Fruit fly (Drosophila melanogaster) whole organism, embryonic: ENCODE results near the gene CG34281.

ENCODE experiments used
- BEAF-32 ChIP-seq: fragments of 200-800 bp; sonication (Bioruptor generic); optimal IDR thresholded peaks from 3 replicates; lab custom pipeline; 2017; ENCODE audit warnings: missing biosample characterization, missing genetic modification characterization, mild to moderate bottlenecking, moderate library complexity, missing genetic modification reagents
- Bdp1 ChIP-seq: fragments of 200-800 bp; sonication (Bioruptor generic); optimal IDR thresholded peaks from 3 replicates; lab custom pipeline; 2016; ENCODE audit warnings: missing biosample characterization, missing genetic modification characterization
- Bgb ChIP-seq: fragments of 200-800 bp; sonication (Bioruptor generic); IDR thresholded peaks from 2 replicates; pipeline ENCODE4 v1.3.6; 2022; ENCODE audit warnings: missing biosample characterization, missing genetic modification characterization; ENCODE audit not compliant: partially characterized antibody
- CG10543 ChIP-seq: fragments of 200-800 bp; sonication (Bioruptor generic); optimal IDR thresholded peaks from 3 replicates; lab custom pipeline; 2017; ENCODE audit warnings: missing biosample characterization, mild to moderate bottlenecking, missing genetic modification characterization, moderate library complexity
- CG12236 ChIP-seq: fragments of 200-800 bp; sonication (Bioruptor generic); optimal IDR thresholded peaks from 2 replicates; lab custom pipeline; 2016; ENCODE audit warnings: missing biosample characterization, missing genetic modification characterization
- CG1529 ChIP-seq: fragments of 200-800 bp; sonication (Bioruptor generic); optimal IDR thresholded peaks from 3 replicates; lab custom pipeline; 2018; ENCODE audit warnings: missing biosample characterization, missing genetic modification characterization
- CG15514 ChIP-seq: fragments of 200-800 bp; sonication (Bioruptor generic); optimal IDR thresholded peaks from 3 replicates; lab custom pipeline; 2017; ENCODE audit warnings: missing biosample characterization, missing genetic modification characterization, mild to moderate bottlenecking, moderate library complexity, missing genetic modification reagents
- CG1603 ChIP-seq: fragments of 200-800 bp; sonication (Bioruptor generic); optimal IDR thresholded peaks from 2 replicates; lab custom pipeline; 2019; ENCODE audit warnings: missing biosample characterization, mild to moderate bottlenecking, missing genetic modification characterization, moderate library complexity
- CG18011 ChIP-seq: fragments of 200-800 bp; sonication (Bioruptor generic); optimal IDR thresholded peaks from 2 replicates; lab custom pipeline; 2017; ENCODE audit warnings: missing biosample characterization, missing genetic modification characterization, mild to moderate bottlenecking, moderate library complexity, missing genotype
- CG2199 ChIP-seq: fragments of 200-800 bp; sonication (Bioruptor generic); IDR thresholded peaks from 3 replicates; pipeline ENCODE4 v1.3.6; 2022; ENCODE audit warnings: missing biosample characterization, missing genetic modification characterization
- CG30403 ChIP-seq: fragments of 200-800 bp; sonication (Bioruptor generic); optimal IDR thresholded peaks from 3 replicates; lab custom pipeline; 2016; ENCODE audit warnings: missing biosample characterization, missing genetic modification characterization
- CG34224 ChIP-seq: fragments of 200-800 bp; sonication (Bioruptor generic); IDR thresholded peaks from 3 replicates; pipeline ENCODE4 v1.3.6; 2022; ENCODE audit warnings: missing biosample characterization, missing genetic modification characterization; ENCODE audit not compliant: partially characterized antibody
- CG34376 ChIP-seq: fragments of 200-800 bp; sonication (Bioruptor generic); optimal IDR thresholded peaks from 2 replicates; lab custom pipeline; 2018; ENCODE audit warnings: missing biosample characterization, mild to moderate bottlenecking, missing genetic modification characterization
- CG3838 ChIP-seq: fragments of 200-800 bp; sonication (Bioruptor generic); optimal IDR thresholded peaks from 3 replicates; lab custom pipeline; 2016; ENCODE audit warnings: missing biosample characterization, missing genetic modification characterization
- CG6689 ChIP-seq: fragments of 200-800 bp; sonication (Bioruptor generic); IDR thresholded peaks from 2 replicates; pipeline ENCODE4 v1.3.6; 2022; ENCODE audit warnings: missing biosample characterization, missing genetic modification characterization
- CG6791 ChIP-seq: fragments of 200-800 bp; sonication (Bioruptor generic); IDR thresholded peaks from 3 replicates; pipeline ENCODE4 v1.3.6; 2022; ENCODE audit warnings: missing biosample characterization, missing genetic modification characterization; ENCODE audit not compliant: partially characterized antibody
- CG6854 ChIP-seq: fragments of 200-800 bp; sonication (Bioruptor generic); optimal IDR thresholded peaks from 3 replicates; lab custom pipeline; 2017; ENCODE audit warnings: missing biosample characterization, mild to moderate bottlenecking, missing genetic modification characterization
- CG7271 ChIP-seq: fragments of 200-800 bp; sonication (Bioruptor generic); optimal IDR thresholded peaks from 2 replicates; lab custom pipeline; 2018; ENCODE audit warnings: missing biosample characterization, mild to moderate bottlenecking, missing genetic modification characterization, moderate library complexity
- CG8924 ChIP-seq: fragments of 200-800 bp; optimal IDR thresholded peaks from 3 replicates; lab custom pipeline; 2019; ENCODE audit warnings: missing biosample characterization, mild to moderate bottlenecking, missing genetic modification characterization, moderate library complexity
- CG9437 ChIP-seq: fragments of 200-800 bp; sonication (Bioruptor generic); optimal IDR thresholded peaks from 2 replicates; lab custom pipeline; 2018; ENCODE audit warnings: missing biosample characterization, mild to moderate bottlenecking, missing genetic modification characterization
- CG9817 ChIP-seq: fragments of 200-800 bp; sonication (Bioruptor generic); optimal IDR thresholded peaks from 2 replicates; lab custom pipeline; 2018; ENCODE audit warnings: missing biosample characterization, mild to moderate bottlenecking, missing genetic modification characterization, moderate library complexity
- CTCF ChIP-seq: fragments of 200-800 bp; sonication (Bioruptor generic); optimal IDR thresholded peaks from 2 replicates; lab custom pipeline; 2017; ENCODE audit warnings: missing biosample characterization, mild to moderate bottlenecking, missing genetic modification characterization, moderate library complexity
- CrebB ChIP-seq: fragments of 200-800 bp; sonication (Bioruptor generic); optimal IDR thresholded peaks from 3 replicates; lab custom pipeline; 2018; ENCODE audit warnings: missing biosample characterization, mild to moderate bottlenecking, missing genetic modification characterization
- Fer1 ChIP-seq: fragments of 200-800 bp; sonication (Bioruptor generic); optimal IDR thresholded peaks from 2 replicates; lab custom pipeline; 2017; ENCODE audit warnings: missing biosample characterization, mild to moderate bottlenecking, missing genetic modification characterization
- Lhr ChIP-seq: fragments of 200-800 bp; sonication (Bioruptor generic); optimal IDR thresholded peaks from 3 replicates; lab custom pipeline; 2017; ENCODE audit warnings: mild to moderate bottlenecking, missing biosample characterization, missing genetic modification reagents, missing genetic modification characterization
- Meics ChIP-seq: fragments of 200-800 bp; sonication (Bioruptor generic); optimal IDR thresholded peaks from 2 replicates; lab custom pipeline; 2017; ENCODE audit warnings: missing biosample characterization, mild to moderate bottlenecking, missing genetic modification characterization
- Mes4 ChIP-seq: fragments of 200-800 bp; sonication (Bioruptor generic); optimal IDR thresholded peaks from 2 replicates; lab custom pipeline; 2016; ENCODE audit warnings: missing biosample characterization, missing genetic modification characterization
- Neu2 ChIP-seq: fragments of 200-800 bp; sonication (Bioruptor generic); optimal IDR thresholded peaks from 3 replicates; lab custom pipeline; 2016; ENCODE audit warnings: missing biosample characterization, missing genetic modification characterization, borderline replicate concordance
- PHDP ChIP-seq: fragments of 200-800 bp; sonication (Bioruptor generic); optimal IDR thresholded peaks from 3 replicates; lab custom pipeline; 2018; ENCODE audit warnings: missing biosample characterization, mild to moderate bottlenecking, missing genetic modification characterization, moderate library complexity
- TFAM ChIP-seq: fragments of 200-800 bp; sonication (Bioruptor generic); optimal IDR thresholded peaks from 2 replicates; lab custom pipeline; 2017; ENCODE audit warnings: missing biosample characterization, missing genetic modification characterization, inconsistent platforms
- Tbp ChIP-seq: fragments of >200 bp; optimal IDR thresholded peaks from 2 replicates; lab custom pipeline; 2018; ENCODE audit warnings: missing biosample characterization, missing genetic modification characterization
- Xrp1 ChIP-seq: fragments of 200-800 bp; sonication (Bioruptor generic); IDR thresholded peaks from 2 replicates; pipeline ENCODE4 v1.3.6; 2022; ENCODE audit warnings: missing biosample characterization, missing genetic modification characterization
- crp ChIP-seq, 2 experiments: fragments of 200-800 bp; sonication (Bioruptor generic); optimal IDR thresholded peaks; 2 replicates in 1 of 2; 3 replicates in 1 of 2; lab custom pipeline; 2017; ENCODE audit warnings: missing biosample characterization in 2 of 2, missing genetic modification characterization in 2 of 2, mild to moderate bottlenecking in 1 of 2, moderate library complexity in 1 of 2
- cwo ChIP-seq: fragments of 200-800 bp; sonication (Bioruptor generic); optimal IDR thresholded peaks from 3 replicates; lab custom pipeline; 2017; ENCODE audit warnings: missing biosample characterization, missing genetic modification characterization, mild to moderate bottlenecking, moderate library complexity, missing genetic modification reagents
- dmrt99B ChIP-seq: fragments of 200-800 bp; sonication (Bioruptor generic); optimal IDR thresholded peaks from 2 replicates; lab custom pipeline; 2018; ENCODE audit warnings: missing biosample characterization, mild to moderate bottlenecking, missing genetic modification characterization, moderate library complexity
- ems ChIP-seq: fragments of 200-800 bp; sonication (Bioruptor generic); optimal IDR thresholded peaks from 3 replicates; lab custom pipeline; 2016; ENCODE audit warnings: missing biosample characterization, missing genetic modification characterization
- eve ChIP-seq, 2 experiments: fragments of >200 bp; optimal IDR thresholded peaks; 2 replicates each; lab custom pipeline; 2017; ENCODE audit warnings: missing biosample characterization in 2 of 2, missing genetic modification characterization in 2 of 2
- exex ChIP-seq: fragments of 200-800 bp; sonication (Bioruptor generic); optimal IDR thresholded peaks from 4 replicates; lab custom pipeline; 2018; ENCODE audit warnings: missing biosample characterization, mild to moderate bottlenecking, missing genetic modification characterization, moderate library complexity
- grn ChIP-seq: fragments of 200-800 bp; sonication (Bioruptor generic); optimal IDR thresholded peaks from 3 replicates; lab custom pipeline; 2017; ENCODE audit warnings: missing biosample characterization, missing genetic modification characterization
- gsb-n ChIP-seq: fragments of 200-800 bp; sonication (Bioruptor generic); optimal IDR thresholded peaks from 3 replicates; lab custom pipeline; 2018; ENCODE audit warnings: missing biosample characterization, mild to moderate bottlenecking, missing genetic modification characterization
- hb ChIP-seq: fragments of 200-800 bp; sonication (Bioruptor generic); IDR thresholded peaks from 3 replicates; pipeline ENCODE4 v1.3.6; 2022; ENCODE audit warnings: missing biosample characterization, missing genetic modification characterization; ENCODE audit not compliant: partially characterized antibody
- hbn ChIP-seq: fragments of 200-800 bp; sonication (Bioruptor generic); IDR thresholded peaks from 2 replicates; pipeline ENCODE4 v1.3.6; 2022; ENCODE audit warnings: missing biosample characterization, missing genetic modification characterization; ENCODE audit not compliant: partially characterized antibody
- jing ChIP-seq: fragments of 200-800 bp; sonication (Bioruptor generic); optimal IDR thresholded peaks from 2 replicates; lab custom pipeline; 2018; ENCODE audit warnings: missing biosample characterization, mild to moderate bottlenecking, missing genetic modification characterization
- kah ChIP-seq: fragments of 200-800 bp; sonication (Bioruptor generic); optimal IDR thresholded peaks from 2 replicates; lab custom pipeline; 2018; ENCODE audit warnings: missing biosample characterization, mild to moderate bottlenecking, missing genetic modification characterization
- nau ChIP-seq: fragments of 200-800 bp; sonication (Bioruptor generic); optimal IDR thresholded peaks from 3 replicates; lab custom pipeline; 2017; ENCODE audit warnings: missing biosample characterization, mild to moderate bottlenecking, missing genetic modification characterization, missing genetic modification reagents
- onecut ChIP-seq: fragments of 200-800 bp; sonication (Bioruptor generic); IDR thresholded peaks from 2 replicates; pipeline ENCODE4 v1.3.6; 2022; ENCODE audit warnings: missing biosample characterization, missing genetic modification characterization
- sqz ChIP-seq: fragments of 200-800 bp; sonication (Bioruptor generic); optimal IDR thresholded peaks from 3 replicates; lab custom pipeline; 2018; ENCODE audit warnings: missing biosample characterization, mild to moderate bottlenecking, missing genetic modification characterization
- unc-4 ChIP-seq: fragments of 200-800 bp; sonication (Bioruptor generic); IDR thresholded peaks from 2 replicates; pipeline ENCODE4 v1.3.6; 2022; ENCODE audit warnings: missing biosample characterization, missing genetic modification characterization; ENCODE audit not compliant: partially characterized antibody
- wek ChIP-seq: fragments of 200-800 bp; sonication (Bioruptor generic); optimal IDR thresholded peaks from 3 replicates; lab custom pipeline; 2018; ENCODE audit warnings: missing biosample characterization, mild to moderate bottlenecking, missing genetic modification characterization, moderate library complexity

Gene CG34281

dm6 chr3R:17619726-17620282 is 7.1 kb downstream of the CG34281 start (continued):
- TF ChIP-seq gsb-n = peak; percentile 8
- TF ChIP-seq Fer1 (GFP tag; lab: Kevin White, UChicago) = peak; percentile 61
- TF ChIP-seq CG6854 (GFP tag; lab: Kevin White, UChicago) = no peak
- TF ChIP-seq kah = peak; percentile 32
- peak; percentile 45 for TF ChIP-seq exex (tag; lab: Kevin White, UChicago)
- no peak for TF ChIP-seq grn (GFP tag; lab: Kevin White, UChicago)
- no peak for TF ChIP-seq Neu2 (GFP tag; lab: Kevin White, UChicago)
- peak; percentile 86 for TF ChIP-seq Bgb (GFP tag; lab: Robert Waterston, UW)
- peak; percentile 99 for TF ChIP-seq Bdp1 (GFP tag; lab: Kevin White, UChicago)
- TF ChIP-seq CG9817 (tag; lab: Kevin White, UChicago) = no peak
- TF ChIP-seq CG30403 (GFP tag; lab: Kevin White, UChicago) = no peak
- no peak for TF ChIP-seq CG7271 (tag; lab: Kevin White, UChicago)
- TF ChIP-seq eve (GFP tag; optimal IDR thresholded peaks at IDR 0.05; lab: Kevin White, UChicago) = peak in 1 of 2 experiments; percentile 17
- TF ChIP-seq hbn = peak; percentile 41; the same call in 1 of the 2 replicates
- TF ChIP-seq CG1603 (tag; lab: Kevin White, UChicago) = no peak
- no peak for TF ChIP-seq Meics
- TF ChIP-seq CG1529 (GFP tag; lab: Kevin White, UChicago) = no peak
- no peak for TF ChIP-seq CG12236 (GFP tag; lab: Kevin White, UChicago)
- no peak for TF ChIP-seq Lhr (GFP tag; lab: Kevin White, UChicago)
- peak; percentile 81; the same call in 2 of the 3 replicates for TF ChIP-seq hb (GFP tag; lab: Robert Waterston, UW)
- no peak for TF ChIP-seq Mes4 (GFP tag; lab: Kevin White, UChicago)
- no peak for TF ChIP-seq TFAM (GFP tag; lab: Kevin White, UChicago)
- no peak for TF ChIP-seq jing (GFP tag; lab: Kevin White, UChicago)
- no peak for TF ChIP-seq CG3838 (GFP tag; lab: Kevin White, UChicago)
- TF ChIP-seq CrebB (tag; lab: Kevin White, UChicago) = no peak
- TF ChIP-seq CG8924 = peak; percentile 57
- no peak for TF ChIP-seq CG18011 (GFP tag; lab: Kevin White, UChicago)
- TF ChIP-seq CG6791 (GFP tag; lab: Robert Waterston, UW) = peak; percentile 60
- peak; percentile 75; the same call in 2 of the 3 replicates for TF ChIP-seq CG34224 (GFP tag; lab: Robert Waterston, UW)
- TF ChIP-seq CG10543 (GFP tag; lab: Kevin White, UChicago) = no peak
- peak; percentile 40; the same call in 1 of the 2 replicates for TF ChIP-seq Xrp1
- no peak for TF ChIP-seq cwo
- peak; percentile 19 for TF ChIP-seq PHDP (tag; lab: Kevin White, UChicago)
- TF ChIP-seq CG2199 = 0 out of 3 replicates have a peak, but pooled peaks have one; percentile 36
- peak; percentile 30 for TF ChIP-seq nau (GFP tag; lab: Kevin White, UChicago)
- TF ChIP-seq sqz (GFP tag; lab: Kevin White, UChicago) = peak; percentile 48
- TF ChIP-seq unc-4 = peak; percentile 60; the same call in 1 of the 2 replicates
- TF ChIP-seq BEAF-32 (GFP tag; lab: Kevin White, UChicago) = no peak
- no peak for TF ChIP-seq CG6689
- TF ChIP-seq wek = no peak
- no peak for TF ChIP-seq CTCF (GFP tag; lab: Kevin White, UChicago)
- TF ChIP-seq onecut = no peak
- no peak for TF ChIP-seq CG9437 (GFP tag; lab: Kevin White, UChicago)
- no peak for TF ChIP-seq crp (GFP tag; optimal IDR thresholded peaks at IDR 0.05; lab: Kevin White, UChicago)
- TF ChIP-seq CG34376 (GFP tag; lab: Kevin White, UChicago) = peak; percentile 33
- TF ChIP-seq ems = no peak
- no peak for TF ChIP-seq Tbp (GFP tag; lab: Kevin White, UChicago)
- peak; percentile 48 for TF ChIP-seq dmrt99B (tag; lab: Kevin White, UChicago)
- TF ChIP-seq CG15514 (GFP tag; lab: Kevin White, UChicago) = no peak
